Worm (Caenorhabditis elegans) whole organism, L3 larva: ENCODE data around the gene D2096.13.
A peak's percentile ranks its signal among the peaks of the same experiment; 100 is the strongest.

Experiments
- R02D3.7 ChIP-seq: fragments of 150-350 bp; optimal IDR thresholded peaks from 2 replicates; lab custom pipeline; 2014; ENCODE audit warnings: missing biosample characterization, missing genetic modification characterization
- ZK546.5 ChIP-seq: sonication (generic microtip); optimal IDR thresholded peaks from 2 replicates; lab custom pipeline; 2017; ENCODE audit warnings: missing biosample characterization, missing genetic modification characterization
- ama-1 ChIP-seq: fragments of 150-350 bp; optimal IDR thresholded peaks from 2 replicates; lab custom pipeline; 2018
- ceh-16 ChIP-seq: sonication (generic microtip); optimal IDR thresholded peaks from 2 replicates; lab custom pipeline; 2017; ENCODE audit warnings: missing biosample characterization, missing genetic modification characterization
- ceh-28 ChIP-seq: fragments of 150-350 bp; optimal IDR thresholded peaks from 2 replicates; lab custom pipeline; 2014; ENCODE audit warnings: missing biosample characterization, missing genetic modification reagents, missing genetic modification characterization
- ceh-82 ChIP-seq: fragments of 150-350 bp; optimal IDR thresholded peaks from 2 replicates; lab custom pipeline; 2014; ENCODE audit warnings: missing biosample characterization, missing genetic modification characterization
- ceh-9 ChIP-seq: sonication (generic microtip); optimal IDR thresholded peaks from 2 replicates; lab custom pipeline; 2018; ENCODE audit warnings: missing biosample characterization, missing genetic modification characterization
- daf-12 ChIP-seq: fragments of 150-350 bp; optimal IDR thresholded peaks from 2 replicates; lab custom pipeline; 2014; ENCODE audit warnings: missing biosample characterization, missing genetic modification reagents, missing genetic modification characterization
- egl-27 ChIP-seq: sonication (generic microtip); optimal IDR thresholded peaks from 4 replicates; lab custom pipeline; 2017; ENCODE audit warnings: missing biosample characterization, missing genetic modification reagents, missing genetic modification characterization
- egl-5 ChIP-seq: fragments of 150-350 bp; optimal IDR thresholded peaks from 2 replicates; lab custom pipeline; 2017; ENCODE audit warnings: missing biosample characterization, missing genetic modification reagents, missing genetic modification characterization, inconsistent platforms
- elt-1 ChIP-seq: fragments of 150-350 bp; optimal IDR thresholded peaks from 2 replicates; lab custom pipeline; 2014; ENCODE audit warnings: missing biosample characterization, missing genetic modification characterization
- elt-2 ChIP-seq: sonication (generic microtip); optimal IDR thresholded peaks from 2 replicates; lab custom pipeline; 2016; ENCODE audit warnings: missing genetic modification reagents, mild to moderate bottlenecking, missing genetic modification characterization, missing compliant biosample characterization
- elt-3 ChIP-seq, 3 experiments: fragments of 150-350 bp in 1 of 3; sonication (generic microtip) in 2 of 3; optimal IDR thresholded peaks; 2 replicates in 2 of 3; 4 replicates in 1 of 3; lab custom pipeline; 2014 to 2017; ENCODE audit warnings: missing biosample characterization in 3 of 3, missing genetic modification characterization in 3 of 3
- eor-1 ChIP-seq, 2 experiments: fragments of 150-350 bp; optimal IDR thresholded peaks; 2 replicates each; lab custom pipeline; 2014 to 2018; ENCODE audit warnings: missing biosample characterization in 2 of 2, missing genetic modification characterization in 2 of 2
- fkh-10 ChIP-seq: sonication (generic microtip); optimal IDR thresholded peaks from 2 replicates; lab custom pipeline; 2017; ENCODE audit warnings: missing biosample characterization, missing genetic modification reagents, missing genetic modification characterization
- fos-1 ChIP-seq: fragments of 150-350 bp; optimal IDR thresholded peaks from 2 replicates; lab custom pipeline; 2014; ENCODE audit warnings: missing biosample characterization, missing genetic modification characterization
- jun-1 ChIP-seq: fragments of 150-350 bp; optimal IDR thresholded peaks from 2 replicates; lab custom pipeline; 2014; ENCODE audit warnings: missing biosample characterization, missing genetic modification reagents, missing genetic modification characterization
- lin-15B ChIP-seq: fragments of 150-350 bp; optimal IDR thresholded peaks from 2 replicates; lab custom pipeline; 2014; ENCODE audit warnings: missing biosample characterization, missing genetic modification characterization
- lin-39 ChIP-seq: fragments of 150-350 bp; optimal IDR thresholded peaks from 2 replicates; lab custom pipeline; 2018; ENCODE audit warnings: missing biosample characterization, missing genetic modification reagents, missing genetic modification characterization
- lsy-12 ChIP-seq: sonication (generic microtip); optimal IDR thresholded peaks from 2 replicates; lab custom pipeline; 2016; ENCODE audit warnings: mild to moderate bottlenecking, missing genetic modification characterization, missing compliant biosample characterization
- mml-1 ChIP-seq: fragments of 150-350 bp; sonication (generic microtip); optimal IDR thresholded peaks from 3 replicates; lab custom pipeline; 2014; ENCODE audit warnings: missing biosample characterization, missing genetic modification characterization
- nfya-1 ChIP-seq: sonication (generic microtip); optimal IDR thresholded peaks from 2 replicates; lab custom pipeline; 2017; ENCODE audit warnings: missing genetic modification characterization, mild to moderate bottlenecking, missing compliant biosample characterization, antibody characterized with exemption, moderate library complexity; ENCODE audit not compliant: insufficient read depth
- nhr-11 ChIP-seq: fragments of 150-350 bp; optimal IDR thresholded peaks from 2 replicates; lab custom pipeline; 2014; ENCODE audit warnings: missing biosample characterization, missing genetic modification characterization
- nhr-12 ChIP-seq: fragments of 150-350 bp; optimal IDR thresholded peaks from 2 replicates; lab custom pipeline; 2014; ENCODE audit warnings: missing biosample characterization, missing genetic modification characterization
- nhr-23 ChIP-seq: fragments of 150-350 bp; optimal IDR thresholded peaks from 2 replicates; lab custom pipeline; 2014; ENCODE audit warnings: missing biosample characterization, missing genetic modification reagents, missing genetic modification characterization
- nhr-237 ChIP-seq: fragments of 150-350 bp; optimal IDR thresholded peaks from 2 replicates; lab custom pipeline; 2014; ENCODE audit warnings: missing biosample characterization, missing genetic modification characterization
- nhr-25 ChIP-seq: sonication (generic microtip); optimal IDR thresholded peaks from 2 replicates; lab custom pipeline; 2017; ENCODE audit warnings: missing biosample characterization, missing genetic modification characterization
- nhr-43 ChIP-seq: sonication (generic microtip); optimal IDR thresholded peaks from 2 replicates; lab custom pipeline; 2016; ENCODE audit warnings: mild to moderate bottlenecking, missing genetic modification characterization, missing compliant biosample characterization; ENCODE audit not compliant: poor library complexity, severe bottlenecking
- nhr-67 ChIP-seq: fragments of 150-350 bp; optimal IDR thresholded peaks from 2 replicates; lab custom pipeline; 2014; ENCODE audit warnings: missing biosample characterization, missing genetic modification characterization
- nhr-76 ChIP-seq: fragments of 150-350 bp; sonication (generic microtip); optimal IDR thresholded peaks from 5 replicates; lab custom pipeline; 2014; ENCODE audit warnings: missing biosample characterization, missing genetic modification characterization
- pha-4 ChIP-seq: fragments of 150-350 bp; optimal IDR thresholded peaks from 2 replicates; lab custom pipeline; 2014; ENCODE audit warnings: missing biosample characterization, missing genetic modification reagents, missing genetic modification characterization
- pqm-1 ChIP-seq: fragments of 150-350 bp; optimal IDR thresholded peaks from 2 replicates; lab custom pipeline; 2017; ENCODE audit warnings: missing biosample characterization, missing genetic modification characterization, inconsistent platforms
- sea-2 ChIP-seq: fragments of 150-350 bp; sonication (generic microtip); optimal IDR thresholded peaks from 4 replicates; lab custom pipeline; 2014; ENCODE audit warnings: missing biosample characterization, missing genetic modification reagents, missing genetic modification characterization
- skn-1 ChIP-seq: fragments of 150-350 bp; optimal IDR thresholded peaks from 2 replicates; lab custom pipeline; 2014; ENCODE audit warnings: missing biosample characterization, missing genetic modification characterization
- snpc-4 ChIP-seq: fragments of 150-350 bp; optimal IDR thresholded peaks from 2 replicates; lab custom pipeline; 2014; ENCODE audit warnings: missing biosample characterization, missing genetic modification characterization
- tbx-2 ChIP-seq: sonication (generic microtip); optimal IDR thresholded peaks from 2 replicates; lab custom pipeline; 2016; ENCODE audit warnings: mild to moderate bottlenecking, missing genetic modification characterization, missing compliant biosample characterization
- unc-39 ChIP-seq: sonication (generic microtip); optimal IDR thresholded peaks from 4 replicates; lab custom pipeline; 2017; ENCODE audit warnings: missing biosample characterization, missing genetic modification characterization
- unc-62 ChIP-seq: fragments of 150-350 bp; sonication (generic microtip); optimal IDR thresholded peaks from 4 replicates; lab custom pipeline; 2014; ENCODE audit warnings: missing biosample characterization, missing genetic modification reagents, missing genetic modification characterization
- zag-1 ChIP-seq: fragments of 150-350 bp; optimal IDR thresholded peaks from 2 replicates; lab custom pipeline; 2014; ENCODE audit warnings: missing biosample characterization, missing genetic modification characterization
- ztf-11 ChIP-seq: fragments of 150-350 bp; optimal IDR thresholded peaks from 2 replicates; lab custom pipeline; 2014; ENCODE audit warnings: missing biosample characterization, missing genetic modification characterization
- ztf-4 ChIP-seq: fragments of 150-350 bp; optimal IDR thresholded peaks from 2 replicates; lab custom pipeline; 2014; ENCODE audit warnings: missing biosample characterization, missing genetic modification characterization

D2096.13 gene

ce11 chrIV:8375381-8375780, 17.0 kb upstream of the D2096.13 start:
- TF ChIP-seq ceh-28 (tag; lab: Kevin White, UChicago), result no peak
- TF ChIP-seq daf-12 (tag; lab: Kevin White, UChicago), result no peak
- TF ChIP-seq nfya-1 (tag; lab: Kevin White, UChicago), result peak; percentile 80
- peak; percentile 81 for TF ChIP-seq nhr-43 (tag; lab: Kevin White, UChicago)
- TF ChIP-seq R02D3.7 (tag; lab: Kevin White, UChicago), result peak; percentile 79
- no peak for TF ChIP-seq ceh-16
- peak; percentile 88 for TF ChIP-seq pha-4
- peak; percentile 72 for TF ChIP-seq pqm-1 (tag; lab: Kevin White, UChicago)
- TF ChIP-seq egl-27, result peak; percentile 7
- no peak for TF ChIP-seq ZK546.5
- TF ChIP-seq lin-39 (tag; lab: Kevin White, UChicago), result peak; percentile 90
- peak; percentile 66 for TF ChIP-seq elt-2 (tag; lab: Kevin White, UChicago)
- TF ChIP-seq unc-39, result no peak
- TF ChIP-seq mml-1 (tag; lab: Kevin White, UChicago), result no peak
- peak; percentile 18 for TF ChIP-seq ceh-82 (tag; lab: Kevin White, UChicago)
- no peak for TF ChIP-seq eor-1 (tag; optimal IDR thresholded peaks at IDR 0.05; lab: Kevin White, UChicago)
- TF ChIP-seq nhr-67 (tag; lab: Kevin White, UChicago), result no peak
- TF ChIP-seq elt-1 (tag; lab: Kevin White, UChicago), result no peak
- TF ChIP-seq ceh-9, result no peak
- TF ChIP-seq ama-1 (lab: Kevin White, UChicago), result peak; percentile 84
- TF ChIP-seq fos-1 (tag; lab: Kevin White, UChicago), result no peak
- TF ChIP-seq nhr-25, result peak; percentile 59
- TF ChIP-seq ztf-4 (tag; lab: Kevin White, UChicago), result peak; percentile 30
- peak; percentile 63 for TF ChIP-seq snpc-4 (tag; lab: Kevin White, UChicago)
- TF ChIP-seq lin-15B (tag; lab: Kevin White, UChicago), result peak; percentile 59
- TF ChIP-seq skn-1 (tag; lab: Kevin White, UChicago), result peak; percentile 57
- peak; percentile 79 for TF ChIP-seq lsy-12 (tag; lab: Kevin White, UChicago)
- TF ChIP-seq egl-5 (tag; lab: Kevin White, UChicago), result peak; percentile 71
- TF ChIP-seq zag-1 (tag; lab: Kevin White, UChicago), result no peak
- TF ChIP-seq nhr-237 (tag; lab: Kevin White, UChicago), result no peak
- TF ChIP-seq jun-1 (tag; lab: Kevin White, UChicago), result peak; percentile 55
- TF ChIP-seq nhr-23 (tag; lab: Kevin White, UChicago), result peak; percentile 56
- no peak for TF ChIP-seq fkh-10
- TF ChIP-seq unc-62 (GFP tag; lab: Kevin White, UChicago), result no peak
- TF ChIP-seq elt-3 (tag; optimal IDR thresholded peaks at IDR 0.05; lab: Kevin White, UChicago), result no peak
- no peak for TF ChIP-seq ztf-11 (tag; lab: Kevin White, UChicago)
- no peak for TF ChIP-seq nhr-12 (tag; lab: Kevin White, UChicago)
- no peak for TF ChIP-seq nhr-11 (tag; lab: Kevin White, UChicago)
- peak; percentile 59 for TF ChIP-seq tbx-2 (tag; lab: Kevin White, UChicago)

- no peak for TF ChIP-seq sea-2 (GFP tag; lab: Kevin White, UChicago)
Observed at ce11 chrIV:8369135-8369534, 10.7 kb upstream of the D2096.13 start, which contains the start of gene D2096.6. Gene D2096.6 (minus strand): TSS chrIV:8369235.

- TF ChIP-seq mml-1 (tag; lab: Kevin White, UChicago), result no peak
- no peak for TF ChIP-seq nhr-76 (tag; lab: Kevin White, UChicago)
- no peak for TF ChIP-seq ama-1 (lab: Kevin White, UChicago)
- TF ChIP-seq nhr-25, result no peak
- no peak for TF ChIP-seq nhr-67 (tag; lab: Kevin White, UChicago)
- no peak for TF ChIP-seq unc-62 (GFP tag; lab: Kevin White, UChicago)
- TF ChIP-seq lin-39 (tag; lab: Kevin White, UChicago), result no peak
- TF ChIP-seq ceh-9, result no peak
- TF ChIP-seq pqm-1 (tag; lab: Kevin White, UChicago), result no peak
- no peak for TF ChIP-seq lin-15B (tag; lab: Kevin White, UChicago)
Observed at ce11 chrIV:8367887-8368286, 9.5 kb upstream of the D2096.13 start.
